Fruit fly (Drosophila melanogaster): ENCODE results near the gene Ccn.

- TF ChIP-seq CG12768 (GFP tag; optimal IDR thresholded peaks at IDR 0.05) (no peak), bab1 (GFP tag; optimal IDR thresholded peaks at IDR 0.05) (no peak), kay (GFP tag; ENCODE audit: borderline replicate concordance) (no peak), CG7045 (GFP tag; optimal IDR thresholded peaks at IDR 0.05) (no peak), Hr96 (GFP tag; optimal IDR thresholded peaks at IDR 0.05) (no peak), tj (GFP tag; optimal IDR thresholded peaks at IDR 0.05) (no peak), CG11617 (GFP tag; optimal IDR thresholded peaks at IDR 0.05) (no peak), ovo (GFP tag; optimal IDR thresholded peaks at IDR 0.05) (no peak), CG1620 (GFP tag; optimal IDR thresholded peaks at IDR 0.05) (no peak), toe (GFP tag; optimal IDR thresholded peaks at IDR 0.05) (no peak), CG33017 (tag; optimal IDR thresholded peaks at IDR 0.05) (no peak), Mnt (GFP tag; optimal IDR thresholded peaks at IDR 0.05) (no peak), cic (GFP tag; optimal IDR thresholded peaks at IDR 0.05) (no peak)
Measured at dm6 chr3L:17758084-17758211, 68.1 kb downstream of the Ccn start, which contains the start of gene CG32182.
